Fruit fly (Drosophila melanogaster): ENCODE measurements around the gene CG15211.

Gene CG15211

DNA sequence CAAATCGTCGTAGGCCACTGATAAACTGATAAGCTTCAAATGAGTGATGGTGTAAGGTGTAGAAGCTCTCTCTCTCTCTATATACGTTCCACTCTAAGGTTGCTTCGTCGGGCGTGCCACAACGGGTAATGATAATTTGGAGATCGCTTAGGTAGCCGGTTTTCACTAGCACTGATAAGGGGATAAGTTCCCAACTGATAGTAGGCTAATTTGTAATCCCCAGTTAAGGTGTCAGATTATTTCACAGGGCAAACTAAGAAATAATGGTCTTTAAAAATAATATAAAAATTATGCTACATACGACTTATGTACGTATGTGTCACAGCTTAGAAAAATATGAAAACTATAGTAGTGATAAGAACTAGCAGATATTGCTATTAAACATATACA, 9.8 kb upstream of the CG15211 start (continued):
- TF ChIP-seq Ravus (GFP tag; IDR thresholded peaks at IDR 0.05) (no peak), Ada2b (GFP tag; IDR thresholded peaks at IDR 0.05) (no peak), sd (tag; optimal IDR thresholded peaks at IDR 0.05) (no peak), CG15514 (GFP tag; optimal IDR thresholded peaks at IDR 0.05) (no peak), Fer1 (GFP tag; optimal IDR thresholded peaks at IDR 0.05) (no peak), Lhr (GFP tag; optimal IDR thresholded peaks at IDR 0.05) (no peak), CG7786 (GFP tag; optimal IDR thresholded peaks at IDR 0.05) (no peak), tap (tag; optimal IDR thresholded peaks at IDR 0.05) (no peak), pum (GFP tag; optimal IDR thresholded peaks at IDR 0.05) (no peak), cg (GFP tag; optimal IDR thresholded peaks at IDR 0.05) (no peak), CG15601 (tag; optimal IDR thresholded peaks at IDR 0.05) (no peak), CG10565 (GFP tag; optimal IDR thresholded peaks at IDR 0.05) (no peak), CkIIα-i1 (GFP tag; IDR thresholded peaks at IDR 0.05) (no peak)

DNA sequence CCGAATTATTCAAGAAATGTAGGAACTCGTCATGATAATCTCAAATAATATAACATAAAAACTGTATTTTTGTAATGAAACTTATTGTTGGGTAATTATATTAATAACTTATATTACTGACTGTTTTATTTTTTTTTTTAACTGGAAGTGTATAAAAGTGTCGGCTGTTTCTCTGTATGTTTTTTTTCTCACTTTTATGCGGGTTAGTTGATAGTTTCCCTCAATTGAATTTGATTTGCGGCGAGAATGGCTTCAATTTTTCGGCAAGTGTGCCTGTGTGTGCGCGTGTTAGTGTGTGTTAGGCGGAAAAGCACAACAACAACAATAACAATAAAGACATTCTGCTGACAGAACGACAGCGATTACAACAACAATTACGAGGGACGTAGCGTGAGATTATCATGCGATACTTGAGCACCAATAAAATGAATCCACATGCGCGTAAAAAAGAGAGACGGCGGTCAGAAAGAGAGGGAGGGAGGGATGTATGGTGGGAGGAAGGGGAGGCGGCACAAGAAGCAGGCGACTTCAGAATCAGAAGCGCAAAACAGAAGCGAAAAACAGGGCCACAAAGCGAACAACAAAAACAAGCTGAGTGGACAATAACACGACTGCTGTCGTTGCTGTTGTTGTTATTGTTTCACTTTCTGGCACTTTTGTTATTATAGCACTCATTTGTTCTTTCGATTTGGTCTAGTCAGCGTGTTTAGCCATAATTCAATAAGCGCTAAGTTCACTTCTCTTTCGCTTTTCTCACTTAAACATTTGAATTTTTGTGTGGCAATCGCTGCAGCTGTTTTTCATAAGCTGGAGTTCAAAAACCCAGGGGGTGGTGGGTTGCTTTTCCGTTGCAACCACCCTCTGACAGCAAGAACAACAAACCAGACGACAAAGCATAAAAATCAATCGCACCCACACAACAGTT, 9.1 kb upstream of the CG15211 start:
- TF ChIP-seq CG12104 (GFP tag; optimal IDR thresholded peaks at IDR 0.05) (no peak), CG17186 (GFP tag; optimal IDR thresholded peaks at IDR 0.05) (no peak), CG12659 (GFP tag; optimal IDR thresholded peaks at IDR 0.05) (peak; percentile 33), CG15514 (GFP tag; optimal IDR thresholded peaks at IDR 0.05) (peak; percentile 16), inv (GFP tag; IDR thresholded peaks at IDR 0.05; ENCODE audit: partially characterized antibody) (no peak), hth (optimal IDR thresholded peaks at IDR 0.05) (no peak), sna (GFP tag; IDR thresholded peaks at IDR 0.05; ENCODE audit: partially characterized antibody) (no peak), ind (GFP tag; optimal IDR thresholded peaks at IDR 0.05) (peak; percentile 1), CG7556 (GFP tag; optimal IDR thresholded peaks at IDR 0.05) (peak; percentile 49), dmrt99B (tag; optimal IDR thresholded peaks at IDR 0.05) (peak; percentile 46), fd96Cb (tag; optimal IDR thresholded peaks at IDR 0.05) (peak; percentile 26), CG11398 (GFP tag; optimal IDR thresholded peaks at IDR 0.05) (no peak), rib (GFP tag; IDR thresholded peaks at IDR 0.05) (0 out of 2 replicates have a peak, but pooled peaks have one; percentile 15), CG6683 (GFP tag; optimal IDR thresholded peaks at IDR 0.05) (no peak), repo (GFP tag; optimal IDR thresholded peaks at IDR 0.05) (no peak), CG15601 (tag; optimal IDR thresholded peaks at IDR 0.05) (peak; percentile 28), amos (GFP tag; IDR thresholded peaks at IDR 0.05; ENCODE audit: partially characterized antibody) (peak; percentile 20; the same call in 1 of the 2 replicates), bsh (GFP tag; optimal IDR thresholded peaks at IDR 0.05) (peak in 1 of 2 experiments; percentile 30), CG4424 (GFP tag; optimal IDR thresholded peaks at IDR 0.05) (peak; percentile 11), lilli (GFP tag; optimal IDR thresholded peaks at IDR 0.05) (peak; percentile 26), sug (tag; optimal IDR thresholded peaks at IDR 0.05) (peak; percentile 68), chinmo (GFP tag; IDR thresholded peaks at IDR 0.05; ENCODE audit: partially characterized antibody) (peak; percentile 94), Hsf (GFP tag; optimal IDR thresholded peaks at IDR 0.05) (peak; percentile 39), gro (GFP tag; optimal IDR thresholded peaks at IDR 0.05) (peak; percentile 28), CG18619 (GFP tag; optimal IDR thresholded peaks at IDR 0.05) (no peak), run (tag; optimal IDR thresholded peaks at IDR 0.05) (no peak), PHDP (tag; optimal IDR thresholded peaks at IDR 0.05) (peak; percentile 63), cwo (GFP tag; optimal IDR thresholded peaks at IDR 0.05) (peak; percentile 76), CG17361 (GFP tag; IDR thresholded peaks at IDR 0.05) (peak; percentile 71; the same call in 2 of the 3 replicates), CG8359 (GFP tag; optimal IDR thresholded peaks at IDR 0.05; ENCODE audit: borderline replicate concordance) (no peak), cg (GFP tag; optimal IDR thresholded peaks at IDR 0.05) (peak; percentile 64), disco-r (GFP tag; optimal IDR thresholded peaks at IDR 0.05) (no peak), CG6654 (GFP tag; optimal IDR thresholded peaks at IDR 0.05) (no peak), Fer2 (tag; optimal IDR thresholded peaks at IDR 0.05) (no peak), shn (GFP tag; optimal IDR thresholded peaks at IDR 0.05) (no peak), CG1832 (GFP tag; optimal IDR thresholded peaks at IDR 0.05) (peak; percentile 49)
